Fruit fly (Drosophila melanogaster) whole organism, embryonic: ENCODE results near the gene Or9a.
A peak's percentile ranks its signal among the peaks of the same experiment; 100 is the strongest.

ENCODE experiments used
- C15 ChIP-seq: fragments of 200-800 bp; sonication (Bioruptor generic); IDR thresholded peaks from 3 replicates; pipeline ENCODE4 v1.3.6; 2022; ENCODE audit warnings: missing biosample characterization, missing genetic modification characterization
- CG11504 ChIP-seq: fragments of 200-800 bp; sonication (Bioruptor generic); optimal IDR thresholded peaks from 3 replicates; lab custom pipeline; 2019; ENCODE audit warnings: missing biosample characterization, mild to moderate bottlenecking, missing genetic modification characterization, moderate library complexity
- CG12391 ChIP-seq: fragments of 200-800 bp; sonication (Bioruptor generic); optimal IDR thresholded peaks from 3 replicates; lab custom pipeline; 2018; ENCODE audit warnings: missing biosample characterization, mild to moderate bottlenecking, missing genetic modification characterization, moderate library complexity
- CG15479 ChIP-seq: fragments of 200-800 bp; sonication (Bioruptor generic); optimal IDR thresholded peaks from 3 replicates; lab custom pipeline; 2019; ENCODE audit warnings: missing biosample characterization, mild to moderate bottlenecking, missing genetic modification characterization, moderate library complexity
- CG16779 ChIP-seq: fragments of 200-800 bp; sonication (Bioruptor generic); IDR thresholded peaks from 2 replicates; pipeline ENCODE4 v1.3.6; 2022; ENCODE audit warnings: missing biosample characterization, missing genetic modification characterization
- CG17186 ChIP-seq: fragments of 200-800 bp; sonication (Bioruptor generic); optimal IDR thresholded peaks from 3 replicates; lab custom pipeline; 2017; ENCODE audit warnings: missing biosample characterization, missing genetic modification reagents, missing genetic modification characterization
- CG2678 ChIP-seq: fragments of 200-800 bp; sonication (Bioruptor generic); optimal IDR thresholded peaks from 3 replicates; lab custom pipeline; 2019; ENCODE audit warnings: missing biosample characterization, mild to moderate bottlenecking, missing genetic modification characterization, moderate library complexity
- CG32772 ChIP-seq: fragments of 200-800 bp; sonication (Bioruptor generic); IDR thresholded peaks from 2 replicates; pipeline ENCODE4 v1.3.6; 2022; ENCODE audit warnings: missing biosample characterization, missing genetic modification characterization
- CG4617 ChIP-seq: fragments of 200-800 bp; sonication (Bioruptor generic); optimal IDR thresholded peaks from 3 replicates; lab custom pipeline; 2016; ENCODE audit warnings: missing biosample characterization, missing genetic modification characterization, borderline replicate concordance
- CG4820 ChIP-seq: fragments of 200-800 bp; sonication (Bioruptor generic); optimal IDR thresholded peaks from 3 replicates; lab custom pipeline; 2016; ENCODE audit warnings: missing biosample characterization, missing genetic modification characterization
- CG5245 ChIP-seq: fragments of 200-800 bp; sonication (Bioruptor generic); optimal IDR thresholded peaks from 3 replicates; lab custom pipeline; 2016; ENCODE audit warnings: missing biosample characterization, missing genetic modification characterization
- CG8089 ChIP-seq: fragments of 200-800 bp; sonication (Bioruptor generic); optimal IDR thresholded peaks from 3 replicates; lab custom pipeline; 2016; ENCODE audit warnings: missing biosample characterization, missing genetic modification characterization
- CHES-1-like ChIP-seq: fragments of 200-800 bp; sonication (Bioruptor generic); optimal IDR thresholded peaks from 2 replicates; lab custom pipeline; 2016; ENCODE audit warnings: missing biosample characterization, missing genetic modification characterization
- CTCF ChIP-seq: fragments of 200-800 bp; sonication (Bioruptor generic); optimal IDR thresholded peaks from 2 replicates; lab custom pipeline; 2017; ENCODE audit warnings: missing biosample characterization, mild to moderate bottlenecking, missing genetic modification characterization, moderate library complexity
- Dad ChIP-seq: fragments of 200-800 bp; sonication (Bioruptor generic); optimal IDR thresholded peaks from 3 replicates; lab custom pipeline; 2016; ENCODE audit warnings: missing biosample characterization, missing genetic modification characterization
- Dbx ChIP-seq: fragments of 200-800 bp; sonication (Bioruptor generic); IDR thresholded peaks from 3 replicates; pipeline ENCODE4 v1.3.6; 2022; ENCODE audit warnings: missing biosample characterization, missing genetic modification characterization
- Deaf1 ChIP-seq: fragments of 200-800 bp; optimal IDR thresholded peaks from 3 replicates; lab custom pipeline; 2019; ENCODE audit warnings: missing biosample characterization, mild to moderate bottlenecking, missing genetic modification characterization, moderate library complexity
- Dp ChIP-seq: fragments of 200-800 bp; sonication (Bioruptor generic); optimal IDR thresholded peaks from 2 replicates; lab custom pipeline; 2018; ENCODE audit warnings: missing biosample characterization, mild to moderate bottlenecking, missing genetic modification characterization, moderate library complexity
- Dref ChIP-seq: fragments of 200-800 bp; sonication (Bioruptor generic); IDR thresholded peaks from 2 replicates; pipeline ENCODE4 v1.3.6; 2022; ENCODE audit warnings: missing biosample characterization, missing genetic modification characterization
- Gsc ChIP-seq: fragments of 200-800 bp; sonication (Bioruptor generic); IDR thresholded peaks from 2 replicates; pipeline ENCODE4 v1.3.6; 2022; ENCODE audit warnings: missing biosample characterization, missing genetic modification characterization
- Hey ChIP-seq: fragments of 200-800 bp; sonication (Bioruptor generic); optimal IDR thresholded peaks from 3 replicates; lab custom pipeline; 2018; ENCODE audit warnings: missing biosample characterization, mild to moderate bottlenecking, missing genetic modification characterization
- HmgD ChIP-seq: fragments of 200-800 bp; sonication (Bioruptor generic); optimal IDR thresholded peaks from 3 replicates; lab custom pipeline; 2016; ENCODE audit warnings: missing biosample characterization, missing genetic modification characterization
- HmgZ ChIP-seq: fragments of 200-800 bp; sonication (Bioruptor generic); optimal IDR thresholded peaks from 2 replicates; lab custom pipeline; 2018; ENCODE audit warnings: missing biosample characterization, mild to moderate bottlenecking, missing genetic modification characterization
- Hr39 ChIP-seq: fragments of >200 bp; optimal IDR thresholded peaks from 2 replicates; lab custom pipeline; 2017
- Lhr ChIP-seq: fragments of 200-800 bp; sonication (Bioruptor generic); optimal IDR thresholded peaks from 3 replicates; lab custom pipeline; 2017; ENCODE audit warnings: mild to moderate bottlenecking, missing biosample characterization, missing genetic modification reagents, missing genetic modification characterization
- Lim3 ChIP-seq: fragments of 200-800 bp; sonication (Bioruptor generic); IDR thresholded peaks from 2 replicates; pipeline ENCODE4 v1.3.6; 2022; ENCODE audit warnings: missing biosample characterization, missing genetic modification characterization
- NK7.1 ChIP-seq: fragments of 200-800 bp; sonication (Bioruptor generic); optimal IDR thresholded peaks from 3 replicates; lab custom pipeline; 2016; ENCODE audit warnings: missing biosample characterization, missing genetic modification characterization
- NfI ChIP-seq: fragments of 200-800 bp; sonication (Bioruptor generic); optimal IDR thresholded peaks from 3 replicates; lab custom pipeline; 2018; ENCODE audit warnings: missing biosample characterization, mild to moderate bottlenecking, missing genetic modification characterization, moderate library complexity
- Poxn ChIP-seq: fragments of 200-800 bp; sonication (Bioruptor generic); IDR thresholded peaks from 2 replicates; pipeline ENCODE4 v1.3.6; 2022; ENCODE audit warnings: missing biosample characterization, missing genetic modification characterization
- Rfx ChIP-seq: fragments of 200-800 bp; sonication (Bioruptor generic); IDR thresholded peaks from 2 replicates; pipeline ENCODE4 v1.3.6; 2022; ENCODE audit warnings: missing biosample characterization, missing genetic modification characterization
- Rx ChIP-seq: fragments of 200-800 bp; sonication (Bioruptor generic); IDR thresholded peaks from 2 replicates; pipeline ENCODE4 v1.3.6; 2022; ENCODE audit warnings: missing biosample characterization, missing genetic modification characterization
- Sox102F ChIP-seq: fragments of 200-800 bp; sonication (Bioruptor generic); optimal IDR thresholded peaks from 2 replicates; lab custom pipeline; 2018; ENCODE audit warnings: missing biosample characterization, mild to moderate bottlenecking, missing genetic modification characterization, moderate library complexity
- TFAM ChIP-seq: fragments of 200-800 bp; sonication (Bioruptor generic); optimal IDR thresholded peaks from 2 replicates; lab custom pipeline; 2017; ENCODE audit warnings: missing biosample characterization, missing genetic modification characterization, inconsistent platforms
- bsh ChIP-seq, 2 experiments: fragments of 200-800 bp; sonication (Bioruptor generic); optimal IDR thresholded peaks; 2 replicates each; lab custom pipeline; 2017 to 2018; ENCODE audit warnings: mild to moderate bottlenecking in 2 of 2, missing biosample characterization in 2 of 2, missing genetic modification characterization in 2 of 2, moderate library complexity in 1 of 2
- chinmo ChIP-seq: fragments of 200-800 bp; sonication (Bioruptor generic); IDR thresholded peaks from 4 replicates; pipeline ENCODE4 v1.3.6; 2022; ENCODE audit warnings: missing biosample characterization, missing genetic modification characterization; ENCODE audit not compliant: partially characterized antibody
- cwo ChIP-seq: fragments of 200-800 bp; sonication (Bioruptor generic); optimal IDR thresholded peaks from 3 replicates; lab custom pipeline; 2017; ENCODE audit warnings: missing biosample characterization, missing genetic modification characterization, mild to moderate bottlenecking, moderate library complexity, missing genetic modification reagents
- disco-r ChIP-seq: fragments of 200-800 bp; sonication (Bioruptor generic); optimal IDR thresholded peaks from 2 replicates; lab custom pipeline; 2016; ENCODE audit warnings: missing biosample characterization, missing genetic modification characterization
- emc ChIP-seq: fragments of 200-800 bp; sonication (Bioruptor generic); optimal IDR thresholded peaks from 2 replicates; lab custom pipeline; 2016; ENCODE audit warnings: missing biosample characterization, missing genetic modification characterization
- fd64A ChIP-seq: fragments of 200-800 bp; sonication (Bioruptor generic); optimal IDR thresholded peaks from 3 replicates; lab custom pipeline; 2018; ENCODE audit warnings: missing biosample characterization, mild to moderate bottlenecking, missing genetic modification characterization
- lola ChIP-seq, 3 experiments: fragments of >200 bp in 2 of 3; fragments of 200-800 bp in 1 of 3; sonication (Bioruptor generic) in 1 of 3; optimal IDR thresholded peaks; 2 replicates each; lab custom pipeline; 2017 to 2019; ENCODE audit warnings: missing biosample characterization in 3 of 3, missing genetic modification characterization in 3 of 3, mild to moderate bottlenecking in 1 of 3, moderate library complexity in 1 of 3
- nerfin-1 ChIP-seq: fragments of 200-800 bp; sonication (Bioruptor generic); optimal IDR thresholded peaks from 3 replicates; lab custom pipeline; 2019; ENCODE audit warnings: missing biosample characterization, mild to moderate bottlenecking, missing genetic modification characterization, moderate library complexity
- oc ChIP-seq: fragments of 200-800 bp; sonication (Bioruptor generic); optimal IDR thresholded peaks from 2 replicates; lab custom pipeline; 2018; ENCODE audit warnings: missing biosample characterization, mild to moderate bottlenecking, missing genetic modification characterization, moderate library complexity
- odd ChIP-seq: fragments of 200-800 bp; sonication (Bioruptor generic); optimal IDR thresholded peaks from 2 replicates; lab custom pipeline; 2017; ENCODE audit warnings: missing biosample characterization, mild to moderate bottlenecking, missing genetic modification characterization
- pb ChIP-seq: fragments of 200-800 bp; sonication (Bioruptor generic); optimal IDR thresholded peaks from 3 replicates; lab custom pipeline; 2016; ENCODE audit warnings: missing biosample characterization, missing genetic modification characterization
- sens-2 ChIP-seq: fragments of 200-800 bp; sonication (Bioruptor generic); IDR thresholded peaks from 2 replicates; pipeline ENCODE4 v1.3.6; 2022; ENCODE audit warnings: missing biosample characterization, missing genetic modification characterization
- slou ChIP-seq: fragments of 200-800 bp; sonication (Bioruptor generic); optimal IDR thresholded peaks from 3 replicates; lab custom pipeline; 2016; ENCODE audit warnings: missing biosample characterization, missing genetic modification characterization
- sqz ChIP-seq: fragments of 200-800 bp; sonication (Bioruptor generic); optimal IDR thresholded peaks from 3 replicates; lab custom pipeline; 2018; ENCODE audit warnings: missing biosample characterization, mild to moderate bottlenecking, missing genetic modification characterization
- stc ChIP-seq: fragments of 200-800 bp; sonication (Bioruptor generic); IDR thresholded peaks from 2 replicates; pipeline ENCODE4 v1.3.6; 2022; ENCODE audit warnings: missing biosample characterization, missing genetic modification characterization
- ttk ChIP-seq: fragments of 200-800 bp; sonication (Bioruptor generic); IDR thresholded peaks from 2 replicates; pipeline ENCODE4 v2.1.2; 2022; ENCODE audit warnings: missing biosample characterization, missing genetic modification characterization
- zen2 ChIP-seq: fragments of 200-800 bp; sonication (Bioruptor generic); IDR thresholded peaks from 3 replicates; pipeline ENCODE4 v1.3.6; 2022; ENCODE audit warnings: missing biosample characterization, missing genetic modification characterization; ENCODE audit not compliant: partially characterized antibody
- zfh2 ChIP-seq: fragments of 200-800 bp; sonication (Bioruptor generic); optimal IDR thresholded peaks from 2 replicates; lab custom pipeline; 2016; ENCODE audit warnings: missing biosample characterization, missing genetic modification characterization

The Or9a gene

DNA sequence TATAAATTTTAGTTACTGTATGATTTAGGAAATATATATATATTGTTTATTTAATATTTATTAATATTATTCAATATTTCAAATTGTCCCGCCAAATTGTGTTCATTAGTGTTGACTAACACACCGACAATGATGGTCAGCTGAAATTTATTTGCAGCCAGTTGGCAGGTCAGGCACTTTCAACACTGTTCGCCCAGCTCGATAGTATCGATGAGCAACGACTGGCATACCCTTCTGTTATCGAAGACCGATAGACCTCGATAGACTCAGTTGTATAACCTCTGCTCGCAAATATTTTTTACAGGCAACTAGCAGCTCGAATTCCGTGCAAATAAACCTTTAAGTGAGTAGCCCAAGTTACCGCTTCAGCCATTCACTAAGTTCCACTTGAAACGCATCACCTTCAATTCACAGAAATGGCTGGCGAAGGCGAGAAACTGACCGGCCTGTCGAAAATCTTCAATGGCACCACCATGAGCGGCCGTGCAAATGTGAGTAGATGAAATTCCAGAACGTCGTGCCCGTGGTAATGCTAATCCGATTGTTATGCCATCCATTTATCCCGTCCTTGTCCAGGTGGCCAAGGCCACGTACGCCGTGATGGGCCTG is 1.1 kb upstream of the Or9a start, which contains the start of gene Neb-cGP (continued):
- TF ChIP-seq HmgD (GFP tag; lab: Kevin White, UChicago): peak; percentile 56
- peak; percentile 98 for TF ChIP-seq Dref
- peak; percentile 71 for TF ChIP-seq NfI (GFP tag; lab: Kevin White, UChicago)
- TF ChIP-seq bsh (GFP tag; optimal IDR thresholded peaks at IDR 0.05; lab: Kevin White, UChicago): no peak
- TF ChIP-seq odd (GFP tag; lab: Kevin White, UChicago): peak; percentile 8
- TF ChIP-seq chinmo (GFP tag; lab: Robert Waterston, UW): peak; percentile 91; the same call in 2 of the 4 replicates
- no peak for TF ChIP-seq Lim3 (GFP tag; lab: Robert Waterston, UW)
- peak; percentile 97 for TF ChIP-seq Dp (GFP tag; lab: Kevin White, UChicago)
- TF ChIP-seq sqz (GFP tag; lab: Kevin White, UChicago): peak; percentile 18
- no peak for TF ChIP-seq Poxn (GFP tag; lab: Robert Waterston, UW)
- TF ChIP-seq slou: peak; percentile 37
- no peak for TF ChIP-seq sens-2 (GFP tag; lab: Robert Waterston, UW)
- TF ChIP-seq CG2678: peak; percentile 38
- peak; percentile 61 for TF ChIP-seq Dad
- no peak for TF ChIP-seq CTCF (GFP tag; lab: Kevin White, UChicago)
- TF ChIP-seq Hey (tag; lab: Kevin White, UChicago): no peak
- 0 out of 2 replicates have a peak, but pooled peaks have one; percentile 16 for TF ChIP-seq stc (GFP tag; lab: Robert Waterston, UW)
- TF ChIP-seq CHES-1-like: peak; percentile 47
- peak; percentile 6 for TF ChIP-seq cwo (GFP tag; lab: Kevin White, UChicago)
- peak; percentile 10 for TF ChIP-seq nerfin-1
- no peak for TF ChIP-seq CG8089 (GFP tag; lab: Kevin White, UChicago)
- peak; percentile 75 for TF ChIP-seq Lhr
- TF ChIP-seq CG4617 (GFP tag; lab: Kevin White, UChicago): peak; percentile 58
- TF ChIP-seq Hr39 (lab: Kevin White, UChicago): no peak
- TF ChIP-seq pb (GFP tag; lab: Kevin White, UChicago): peak; percentile 14
- peak; percentile 43 for TF ChIP-seq CG5245 (GFP tag; lab: Kevin White, UChicago)
- no peak for TF ChIP-seq fd64A
- no peak for TF ChIP-seq CG11504 (tag; lab: Kevin White, UChicago)
- TF ChIP-seq Rx (GFP tag; lab: Robert Waterston, UW): no peak
- peak; percentile 88 for TF ChIP-seq HmgZ
- no peak for TF ChIP-seq disco-r (GFP tag; lab: Kevin White, UChicago)
- TF ChIP-seq zfh2: peak; percentile 75
- no peak for TF ChIP-seq Deaf1
- TF ChIP-seq CG12391 (tag; lab: Kevin White, UChicago): peak; percentile 64
- no peak for TF ChIP-seq lola (GFP tag; optimal IDR thresholded peaks at IDR 0.05; lab: Kevin White, UChicago)
- TF ChIP-seq CG32772 (GFP tag; lab: Robert Waterston, UW): no peak
- peak; percentile 34 for TF ChIP-seq CG4820
- peak; percentile 88 for TF ChIP-seq Rfx (GFP tag; lab: Robert Waterston, UW)
- TF ChIP-seq TFAM (GFP tag; lab: Kevin White, UChicago): no peak
- TF ChIP-seq NK7.1 (GFP tag; lab: Kevin White, UChicago): no peak
- TF ChIP-seq Gsc (GFP tag; lab: Robert Waterston, UW): no peak
- 0 out of 2 replicates have a peak, but pooled peaks have one; percentile 7 for TF ChIP-seq CG16779
- TF ChIP-seq Sox102F (GFP tag; lab: Kevin White, UChicago): no peak
- TF ChIP-seq emc (GFP tag; lab: Kevin White, UChicago): peak; percentile 8
- no peak for TF ChIP-seq C15
- no peak for TF ChIP-seq oc (tag; lab: Kevin White, UChicago)
- no peak for TF ChIP-seq CG15479
- TF ChIP-seq CG17186 (GFP tag; lab: Kevin White, UChicago): peak; percentile 58
- no peak for TF ChIP-seq ttk (GFP tag; lab: Robert Waterston, UW)
- TF ChIP-seq Dbx: peak; percentile 85
- peak; percentile 82 for TF ChIP-seq zen2 (GFP tag; lab: Robert Waterston, UW)
